Fruit fly (Drosophila melanogaster): ENCODE data around the gene MKP-4.
A peak's percentile ranks its signal among the peaks of the same experiment; 100 is the strongest.

The MKP-4 gene

dm6 chrX:19645873-19646541 lies 23.1 kb downstream of the MKP-4 start, which contains the start of gene Arp10 (continued):
- TF ChIP-seq CkIIα-i1 (GFP tag; IDR thresholded peaks at IDR 0.05), result no peak
- peak; percentile 21 for TF ChIP-seq zen (tag; optimal IDR thresholded peaks at IDR 0.05)
- no peak for TF ChIP-seq luna (GFP tag; optimal IDR thresholded peaks at IDR 0.05)
- TF ChIP-seq CG7745 (tag; optimal IDR thresholded peaks at IDR 0.05), result peak; percentile 98
- TF ChIP-seq D19B (GFP tag; optimal IDR thresholded peaks at IDR 0.05), result no peak
- TF ChIP-seq chinmo (GFP tag; IDR thresholded peaks at IDR 0.05; ENCODE audit: partially characterized antibody), result 0 out of 4 replicates have a peak, but pooled peaks have one; percentile 59
- peak; percentile 73 for TF ChIP-seq MBD-R2 (GFP tag; IDR thresholded peaks at IDR 0.05)
- no peak for TF ChIP-seq sima (GFP tag; optimal IDR thresholded peaks at IDR 0.05)
- TF ChIP-seq Trl (optimal IDR thresholded peaks at IDR 0.05), result no peak
- peak; percentile 41 for TF ChIP-seq Trl (GFP tag; optimal IDR thresholded peaks at IDR 0.05)
- TF ChIP-seq row (GFP tag; IDR thresholded peaks at IDR 0.05), result peak; percentile 77
- TF ChIP-seq nau (GFP tag; optimal IDR thresholded peaks at IDR 0.05), result no peak
- peak in 2 of 3 experiments; percentile 3 to 81 for TF ChIP-seq lola (GFP tag; optimal IDR thresholded peaks at IDR 0.05)
- TF ChIP-seq E2f2 (GFP tag; IDR thresholded peaks at IDR 0.05), result peak; percentile 75
- no peak for TF ChIP-seq Camta (GFP tag; optimal IDR thresholded peaks at IDR 0.05)
- no peak for TF ChIP-seq shn (GFP tag; optimal IDR thresholded peaks at IDR 0.05)
- no peak for TF ChIP-seq Taf1 (GFP tag; IDR thresholded peaks at IDR 0.05)
- peak; percentile 60; the same call in 2 of the 3 replicates for TF ChIP-seq CG16813 (GFP tag; IDR thresholded peaks at IDR 0.05; ENCODE audit: partially characterized antibody)
- 0 out of 3 replicates have a peak, but pooled peaks have one; percentile 50 for TF ChIP-seq CG6791 (GFP tag; IDR thresholded peaks at IDR 0.05; ENCODE audit: partially characterized antibody)
- no peak for TF ChIP-seq hth (optimal IDR thresholded peaks at IDR 0.05)
- TF ChIP-seq CG33557 (GFP tag; optimal IDR thresholded peaks at IDR 0.05), result peak; percentile 2
- peak; percentile 60 for TF ChIP-seq CG15514 (GFP tag; optimal IDR thresholded peaks at IDR 0.05)
- peak; percentile 71 for TF ChIP-seq Dref (GFP tag; IDR thresholded peaks at IDR 0.05)
- TF ChIP-seq yki (optimal IDR thresholded peaks at IDR 0.05), result no peak
- TF ChIP-seq Opbp (GFP tag; IDR thresholded peaks at IDR 0.05; ENCODE audit: partially characterized antibody), result peak; percentile 60; the same call in 1 of the 3 replicates
- TF ChIP-seq CG10565 (GFP tag; optimal IDR thresholded peaks at IDR 0.05), result no peak
- TF ChIP-seq inv (GFP tag; IDR thresholded peaks at IDR 0.05; ENCODE audit: partially characterized antibody), result no peak
- TF ChIP-seq Xbp1 (GFP tag; optimal IDR thresholded peaks at IDR 0.05), result peak; percentile 31
- TF ChIP-seq CG10431 (GFP tag; optimal IDR thresholded peaks at IDR 0.05), result no peak
- TF ChIP-seq CG9437 (GFP tag; optimal IDR thresholded peaks at IDR 0.05), result no peak
- peak in 1 of 2 experiments; percentile 2 for TF ChIP-seq bsh (GFP tag; optimal IDR thresholded peaks at IDR 0.05)
- peak; percentile 43 for TF ChIP-seq stwl (tag; optimal IDR thresholded peaks at IDR 0.05)
- TF ChIP-seq zen2 (GFP tag; IDR thresholded peaks at IDR 0.05; ENCODE audit: partially characterized antibody), result 0 out of 3 replicates have a peak, but pooled peaks have one; percentile 31
- peak; percentile 43; the same call in 1 of the 2 replicates for TF ChIP-seq Bgb (GFP tag; IDR thresholded peaks at IDR 0.05; ENCODE audit: partially characterized antibody)
- TF ChIP-seq so (GFP tag; IDR thresholded peaks at IDR 0.05), result no peak
- TF ChIP-seq CG13424 (tag; optimal IDR thresholded peaks at IDR 0.05), result peak; percentile 14
- no peak for TF ChIP-seq ranshi (GFP tag; IDR thresholded peaks at IDR 0.05)
- peak; percentile 72 for TF ChIP-seq sens (GFP tag)
- no peak for TF ChIP-seq CG7372 (GFP tag; IDR thresholded peaks at IDR 0.05)
- no peak for TF ChIP-seq CG10321 (GFP tag; IDR thresholded peaks at IDR 0.05)
- TF ChIP-seq Ssrp (tag; optimal IDR thresholded peaks at IDR 0.05), result no peak
- TF ChIP-seq MESR4 (GFP tag; optimal IDR thresholded peaks at IDR 0.05), result peak; percentile 66
- peak; percentile 17; the same call in 1 of the 2 replicates for TF ChIP-seq Ptx1 (GFP tag; IDR thresholded peaks at IDR 0.05)
- peak; percentile 82 for TF ChIP-seq Meics (GFP tag; optimal IDR thresholded peaks at IDR 0.05)
- peak; percentile 53; the same call in 1 of the 2 replicates for TF ChIP-seq bbx (GFP tag; IDR thresholded peaks at IDR 0.05; ENCODE audit: partially characterized antibody)
- TF ChIP-seq ssp (GFP tag; IDR thresholded peaks at IDR 0.05), result peak; percentile 92
- TF ChIP-seq Asciz (GFP tag; optimal IDR thresholded peaks at IDR 0.05), result no peak
- TF ChIP-seq CG12104 (GFP tag; optimal IDR thresholded peaks at IDR 0.05), result no peak
- no peak for TF ChIP-seq abd-A (tag; optimal IDR thresholded peaks at IDR 0.05)

Measured in whole organism, embryonic.